Worm (Caenorhabditis elegans): ENCODE measurements around the gene F25D1.5.

F25D1.5 gene

DNA sequence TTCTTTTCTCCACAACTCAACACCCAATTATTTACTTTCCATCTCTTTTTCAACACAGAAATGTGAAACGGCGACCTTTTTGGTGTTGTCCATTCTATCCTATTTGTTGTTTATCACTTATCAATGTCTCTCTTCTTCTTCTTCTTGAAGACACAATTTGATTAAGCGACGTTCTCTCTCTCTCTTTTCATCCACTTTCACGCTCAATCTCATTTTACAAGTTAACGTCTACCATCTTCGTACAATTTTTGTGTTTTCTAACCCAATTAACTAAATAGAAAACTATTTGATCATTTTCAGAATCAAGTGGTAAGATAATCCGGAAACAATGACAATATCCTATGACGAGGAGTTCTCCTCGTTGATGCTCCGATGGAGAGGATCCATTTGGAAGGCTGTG lies 11.1 kb upstream of the F25D1.5 start, which contains the start of gene best-14:
best-14 (plus strand) TSS at position 301 of the 400 bp plus-strand sequence.
- TF ChIP-seq snpc-4 (tag; optimal IDR thresholded peaks at IDR 0.05) (no peak), nhr-237 (tag; optimal IDR thresholded peaks at IDR 0.05) (no peak), zag-1 (tag; optimal IDR thresholded peaks at IDR 0.05) (no peak), mdl-1 (tag; optimal IDR thresholded peaks at IDR 0.05) (no peak), crh-2 (tag; optimal IDR thresholded peaks at IDR 0.05) (no peak), Y55F3AM.14 (GFP tag; optimal IDR thresholded peaks at IDR 0.05) (no peak), R02D3.7 (tag; optimal IDR thresholded peaks at IDR 0.05) (no peak), dmd-4 (tag; optimal IDR thresholded peaks at IDR 0.05) (no peak), alr-1 (tag; optimal IDR thresholded peaks at IDR 0.05) (no peak), sma-3 (GFP tag; optimal IDR thresholded peaks at IDR 0.05) (no peak), ztf-1 (GFP tag; conservative IDR thresholded peaks at IDR 0.05) (no peak), nhr-21 (tag; optimal IDR thresholded peaks at IDR 0.05) (no peak)

DNA sequence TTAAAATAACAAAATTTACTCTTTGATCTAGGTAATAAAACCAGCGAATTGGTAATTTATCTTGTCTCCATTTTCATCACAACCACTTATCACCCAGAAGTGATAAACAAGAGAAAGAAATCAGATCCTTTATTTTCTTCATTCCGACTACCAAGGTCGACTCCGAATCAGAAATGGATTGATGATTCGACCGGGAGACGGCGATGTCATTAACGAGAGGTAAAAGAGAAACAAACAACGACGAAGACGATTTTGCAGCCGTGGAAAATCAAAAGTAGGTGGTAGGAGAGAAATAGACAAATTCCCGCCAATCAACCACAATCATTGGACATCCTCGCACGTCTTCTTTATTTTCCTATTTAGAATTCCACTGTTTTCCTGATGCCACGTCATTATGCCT lies 10.5 kb upstream of the F25D1.5 start:
- TF ChIP-seq mab-5 (tag; optimal IDR thresholded peaks at IDR 0.05): no peak
- peak; percentile 7 for TF ChIP-seq fos-1 (tag; optimal IDR thresholded peaks at IDR 0.05)
- no peak for TF ChIP-seq ZK546.5 (tag; optimal IDR thresholded peaks at IDR 0.05)
- TF ChIP-seq nhr-10 (tag; optimal IDR thresholded peaks at IDR 0.05): no peak
- no peak for TF ChIP-seq lsy-2 (tag; optimal IDR thresholded peaks at IDR 0.05)
- TF ChIP-seq nhr-21 (tag; optimal IDR thresholded peaks at IDR 0.05): peak; percentile 24
- TF ChIP-seq ztf-1 (GFP tag; conservative IDR thresholded peaks at IDR 0.05): no peak
- peak; percentile 43 for TF ChIP-seq sma-9 (GFP tag; optimal IDR thresholded peaks at IDR 0.05)
- TF ChIP-seq sma-9 (tag; optimal IDR thresholded peaks at IDR 0.05): no peak
- TF ChIP-seq mbf-1 (tag; optimal IDR thresholded peaks at IDR 0.05): no peak
- no peak for TF ChIP-seq skn-1 (tag; optimal IDR thresholded peaks at IDR 0.05)
- TF ChIP-seq nhr-77 (tag; optimal IDR thresholded peaks at IDR 0.05): no peak
- peak; percentile 63 for TF ChIP-seq sma-3 (GFP tag; optimal IDR thresholded peaks at IDR 0.05)
- TF ChIP-seq blmp-1 (tag; optimal IDR thresholded peaks at IDR 0.05; ENCODE audit: insufficient read depth): peak; percentile 3
- TF ChIP-seq ceh-82 (tag; optimal IDR thresholded peaks at IDR 0.05): no peak
- no peak for TF ChIP-seq egl-27 (tag; optimal IDR thresholded peaks at IDR 0.05)
- TF ChIP-seq nhr-6 (tag; optimal IDR thresholded peaks at IDR 0.05): no peak
- peak; percentile 1 for TF ChIP-seq crh-2 (tag; optimal IDR thresholded peaks at IDR 0.05)
- no peak for TF ChIP-seq nhr-129 (tag; optimal IDR thresholded peaks at IDR 0.05)

DNA sequence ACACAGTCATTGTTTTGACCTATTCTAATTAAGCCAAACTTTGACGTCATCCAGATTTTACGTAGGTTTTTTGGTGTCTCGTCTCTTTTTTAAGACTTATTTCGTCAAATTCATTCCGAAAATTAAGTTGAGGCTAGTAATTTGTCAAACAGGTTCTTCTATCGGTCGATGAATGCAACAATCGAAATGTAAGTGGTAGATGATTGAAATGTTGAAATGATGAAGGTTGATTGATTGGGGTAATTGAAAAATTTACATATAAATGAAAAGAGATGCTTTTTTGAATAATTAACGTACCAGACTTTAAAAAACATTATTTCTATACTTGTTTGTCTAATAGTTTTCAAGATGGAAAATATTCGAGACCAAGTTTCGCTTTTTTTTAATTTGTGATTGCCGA lies 9.8 kb upstream of the F25D1.5 start:
- no peak for TF ChIP-seq ztf-1 (GFP tag; conservative IDR thresholded peaks at IDR 0.05)
- TF ChIP-seq F13H6.1 (tag; optimal IDR thresholded peaks at IDR 0.05): no peak
- no peak for TF ChIP-seq blmp-1 (tag; optimal IDR thresholded peaks at IDR 0.05; ENCODE audit: insufficient read depth)
- peak; percentile 54 for TF ChIP-seq sma-3 (GFP tag; optimal IDR thresholded peaks at IDR 0.05)
- TF ChIP-seq ceh-16 (tag; optimal IDR thresholded peaks at IDR 0.05): no peak
- no peak for TF ChIP-seq sem-4 (tag; optimal IDR thresholded peaks at IDR 0.05)
- TF ChIP-seq sma-9 (GFP tag; optimal IDR thresholded peaks at IDR 0.05): no peak
- TF ChIP-seq sma-9 (tag; optimal IDR thresholded peaks at IDR 0.05): no peak

DNA sequence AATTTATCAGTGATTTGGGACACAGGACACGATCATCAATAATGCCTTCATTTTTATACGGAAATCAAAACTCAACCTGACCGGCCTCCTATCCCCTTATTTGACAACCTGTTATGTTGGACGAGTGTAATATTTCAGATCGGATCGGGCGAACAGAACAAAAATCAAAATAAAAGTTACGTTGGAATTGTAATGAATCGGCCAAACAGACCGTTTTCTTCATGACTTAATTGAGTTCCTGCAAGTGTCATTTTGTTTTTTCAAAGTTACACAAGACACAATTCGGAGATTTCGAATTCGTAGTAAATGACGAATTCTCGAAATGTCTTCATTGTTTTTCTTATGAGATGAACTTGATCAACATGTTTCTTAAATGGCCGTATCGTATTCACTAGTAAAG lies 8.7 kb upstream of the F25D1.5 start, which contains the start of gene F32G8.3:
F32G8.3 (minus strand) TSS at position 101 of the 400 bp plus-strand sequence.
- TF ChIP-seq nhr-129 (tag; optimal IDR thresholded peaks at IDR 0.05) (no peak), unc-62 (GFP tag; optimal IDR thresholded peaks at IDR 0.05) (no peak), R02D3.7 (tag; optimal IDR thresholded peaks at IDR 0.05) (no peak), ceh-82 (tag; optimal IDR thresholded peaks at IDR 0.05) (no peak), mab-5 (tag; optimal IDR thresholded peaks at IDR 0.05) (no peak)

DNA sequence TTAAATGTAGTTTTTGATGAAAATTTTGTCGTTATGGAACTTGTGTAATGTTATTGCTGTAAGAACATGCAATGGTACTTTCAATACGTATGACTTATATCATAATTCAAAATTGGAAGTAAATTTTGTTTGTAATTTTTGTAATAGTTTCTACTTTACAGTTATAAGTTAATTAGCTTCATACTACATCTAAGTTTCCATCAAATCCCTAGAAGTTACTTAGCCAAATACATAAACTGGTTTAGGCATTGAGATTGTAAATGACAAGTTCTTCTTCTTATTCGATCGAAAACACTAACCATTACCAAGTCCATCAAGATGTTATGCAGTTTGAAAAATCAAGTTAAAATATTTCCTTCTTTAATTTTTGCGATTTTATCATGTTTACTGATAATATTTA lies 3.1 kb upstream of the F25D1.5 start, which contains the start of gene F32G8.2:
F32G8.2 (plus strand) TSS at position 301 of the 400 bp plus-strand sequence.
- TF ChIP-seq unc-55 (GFP tag; optimal IDR thresholded peaks at IDR 0.05): no peak
- no peak for TF ChIP-seq mdl-1 (tag; optimal IDR thresholded peaks at IDR 0.05)
- no peak for TF ChIP-seq nhr-23 (tag; optimal IDR thresholded peaks at IDR 0.05)
- TF ChIP-seq ceh-16 (tag; optimal IDR thresholded peaks at IDR 0.05): no peak
- TF ChIP-seq Y55F3AM.14 (GFP tag; optimal IDR thresholded peaks at IDR 0.05): no peak
- TF ChIP-seq lsy-2 (tag; optimal IDR thresholded peaks at IDR 0.05): no peak
- TF ChIP-seq elt-3 (tag; optimal IDR thresholded peaks at IDR 0.05): no peak
- no peak for TF ChIP-seq gmeb-1 (tag; optimal IDR thresholded peaks at IDR 0.05)
- no peak for TF ChIP-seq unc-39 (tag; optimal IDR thresholded peaks at IDR 0.05)
- no peak for TF ChIP-seq aly-2 (tag; optimal IDR thresholded peaks at IDR 0.05)
- no peak for TF ChIP-seq nhr-6 (tag; optimal IDR thresholded peaks at IDR 0.05)
- TF ChIP-seq sem-4 (tag; optimal IDR thresholded peaks at IDR 0.05): no peak
- TF ChIP-seq nhr-10 (tag; optimal IDR thresholded peaks at IDR 0.05): no peak
- TF ChIP-seq ztf-1 (GFP tag; conservative IDR thresholded peaks at IDR 0.05): no peak

Measured in whole organism, L2 larva.